Worm (Caenorhabditis elegans): Measurements from ENCODE around the gene F16G10.11.

DNA sequence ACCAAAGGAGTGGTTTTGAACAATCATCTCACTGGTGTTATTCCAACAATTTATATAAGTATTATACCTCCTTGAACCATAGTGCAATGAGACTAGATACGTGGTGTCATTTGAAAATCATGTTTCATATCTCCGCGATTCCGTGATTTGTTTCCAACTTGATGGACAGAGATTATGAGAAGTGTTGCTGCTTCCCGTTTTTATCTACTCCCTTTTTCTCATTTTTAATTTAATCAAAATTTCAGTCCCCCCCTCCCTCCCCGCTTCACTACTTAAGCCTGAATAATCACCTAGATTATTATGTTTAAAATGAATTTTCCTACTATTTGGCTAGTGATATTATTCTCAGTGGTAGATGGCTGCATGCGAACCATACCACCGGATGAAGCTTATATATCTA lies 21.6 kb downstream of the F16G10.11 start, which contains the start of gene F16G10.3:
- TF ChIP-seq tab-1 (GFP tag; IDR thresholded peaks at IDR 0.05), result no peak
- TF ChIP-seq flt-1 (GFP tag; IDR thresholded peaks at IDR 0.05), result no peak
- no peak for TF ChIP-seq ref-1 (GFP tag; conservative IDR thresholded peaks at IDR 0.05)
- TF ChIP-seq cog-1 (tag; optimal IDR thresholded peaks at IDR 0.05), result no peak
- no peak for TF ChIP-seq klf-2 (GFP tag; conservative IDR thresholded peaks at IDR 0.05)
- TF ChIP-seq ztf-29 (GFP tag; IDR thresholded peaks at IDR 0.05), result no peak

Data from whole organism, midembryonic.